Fruit fly (Drosophila melanogaster): ENCODE measurements around the gene Bsg.

dm6 chr2L:8082692-8083412 lies 368 bp upstream of the Bsg start, which contains the start of gene Mcr:
- TF ChIP-seq psq (optimal IDR thresholded peaks at IDR 0.05) (no peak), EcR (GFP tag; optimal IDR thresholded peaks at IDR 0.05) (no peak)

All from whole organism.